Fruit fly (Drosophila melanogaster) whole organism, embryonic: ENCODE measurements around the gene Npc2f.
A peak's percentile ranks its signal among the peaks of the same experiment; 100 is the strongest.

ENCODE experiments used
- CG10267 ChIP-seq: fragments of 200-800 bp; sonication (Bioruptor generic); optimal IDR thresholded peaks from 2 replicates; lab custom pipeline; 2018; ENCODE audit warnings: missing biosample characterization, mild to moderate bottlenecking, missing genetic modification characterization, moderate library complexity
- CG10321 ChIP-seq: fragments of 200-800 bp; sonication (Bioruptor generic); IDR thresholded peaks from 2 replicates; pipeline ENCODE4 v1.3.6; 2022; ENCODE audit warnings: missing biosample characterization, missing genetic modification characterization
- CG10366 ChIP-seq: fragments of 200-800 bp; sonication (Bioruptor generic); IDR thresholded peaks from 2 replicates; pipeline ENCODE4 v1.3.6; 2022; ENCODE audit warnings: missing biosample characterization, missing genetic modification characterization
- CG11093 ChIP-seq: fragments of 200-800 bp; sonication (Bioruptor generic); IDR thresholded peaks from 3 replicates; pipeline ENCODE4 v1.3.6; 2022; ENCODE audit warnings: missing biosample characterization, missing genetic modification characterization
- CG1602 ChIP-seq: fragments of 200-800 bp; sonication (Bioruptor generic); optimal IDR thresholded peaks from 3 replicates; lab custom pipeline; 2016; ENCODE audit warnings: missing biosample characterization, missing genetic modification characterization
- CG17359 ChIP-seq: fragments of 200-800 bp; sonication (Bioruptor generic); optimal IDR thresholded peaks from 3 replicates; lab custom pipeline; 2018; ENCODE audit warnings: missing biosample characterization, mild to moderate bottlenecking, missing genetic modification characterization, moderate library complexity
- CG17612 ChIP-seq: fragments of 200-800 bp; sonication (Bioruptor generic); IDR thresholded peaks from 2 replicates; pipeline ENCODE4 v1.3.6; 2022; ENCODE audit warnings: missing biosample characterization, missing genetic modification characterization
- CG3065 ChIP-seq: fragments of 200-800 bp; sonication (Bioruptor generic); optimal IDR thresholded peaks from 2 replicates; lab custom pipeline; 2016; ENCODE audit warnings: missing biosample characterization, missing genetic modification characterization
- CG3407 ChIP-seq: fragments of 200-800 bp; sonication (Bioruptor generic); optimal IDR thresholded peaks from 2 replicates; lab custom pipeline; 2018; ENCODE audit warnings: missing biosample characterization, mild to moderate bottlenecking, missing genetic modification characterization
- CG3995 ChIP-seq: fragments of 200-800 bp; sonication (Bioruptor generic); optimal IDR thresholded peaks from 3 replicates; lab custom pipeline; 2016; ENCODE audit warnings: missing biosample characterization, missing genetic modification characterization
- CG4707 ChIP-seq: fragments of 200-800 bp; sonication (Bioruptor generic); optimal IDR thresholded peaks from 2 replicates; lab custom pipeline; 2018; ENCODE audit warnings: missing biosample characterization, mild to moderate bottlenecking, missing genetic modification characterization, moderate library complexity
- CG4730 ChIP-seq: fragments of 200-800 bp; sonication (Bioruptor generic); IDR thresholded peaks from 2 replicates; pipeline ENCODE4 v1.3.6; 2022; ENCODE audit warnings: missing biosample characterization, missing genetic modification characterization
- CG6654 ChIP-seq: fragments of 200-800 bp; sonication (Bioruptor generic); optimal IDR thresholded peaks from 2 replicates; lab custom pipeline; 2017; ENCODE audit warnings: missing biosample characterization, mild to moderate bottlenecking, missing genetic modification characterization
- CG6689 ChIP-seq: fragments of 200-800 bp; sonication (Bioruptor generic); IDR thresholded peaks from 2 replicates; pipeline ENCODE4 v1.3.6; 2022; ENCODE audit warnings: missing biosample characterization, missing genetic modification characterization
- CG7372 ChIP-seq: fragments of 200-800 bp; sonication (Bioruptor generic); IDR thresholded peaks from 2 replicates; pipeline ENCODE4 v1.3.6; 2022; ENCODE audit warnings: missing biosample characterization, missing genetic modification characterization
- CG7987 ChIP-seq: fragments of 200-800 bp; sonication (Bioruptor generic); optimal IDR thresholded peaks from 2 replicates; lab custom pipeline; 2018; ENCODE audit warnings: missing biosample characterization, mild to moderate bottlenecking, missing genetic modification characterization, moderate library complexity
- CG8359 ChIP-seq: fragments of 200-800 bp; sonication (Bioruptor generic); optimal IDR thresholded peaks from 2 replicates; lab custom pipeline; 2017; ENCODE audit warnings: missing biosample characterization, mild to moderate bottlenecking, missing genetic modification characterization, borderline replicate concordance
- Dbx ChIP-seq: fragments of 200-800 bp; sonication (Bioruptor generic); IDR thresholded peaks from 3 replicates; pipeline ENCODE4 v1.3.6; 2022; ENCODE audit warnings: missing biosample characterization, missing genetic modification characterization
- Ets65A ChIP-seq: fragments of 200-800 bp; sonication (Bioruptor generic); peaks from one replicate; lab custom pipeline; 2016; ENCODE audit warnings: missing biosample characterization, missing genetic modification characterization
- H15 ChIP-seq: fragments of 200-800 bp; sonication (Bioruptor generic); IDR thresholded peaks from 3 replicates; pipeline ENCODE4 v1.3.6; 2022; ENCODE audit warnings: missing biosample characterization, missing genetic modification characterization
- Hey ChIP-seq: fragments of 200-800 bp; sonication (Bioruptor generic); optimal IDR thresholded peaks from 3 replicates; lab custom pipeline; 2018; ENCODE audit warnings: missing biosample characterization, mild to moderate bottlenecking, missing genetic modification characterization
- HmgZ ChIP-seq: fragments of 200-800 bp; sonication (Bioruptor generic); optimal IDR thresholded peaks from 2 replicates; lab custom pipeline; 2018; ENCODE audit warnings: missing biosample characterization, mild to moderate bottlenecking, missing genetic modification characterization
- Hmr ChIP-seq: fragments of 200-800 bp; sonication (Bioruptor generic); optimal IDR thresholded peaks from 3 replicates; lab custom pipeline; 2017; ENCODE audit warnings: mild to moderate bottlenecking, missing biosample characterization, missing genetic modification reagents, missing genetic modification characterization
- Jarid2 ChIP-seq: fragments of 200-800 bp; sonication (Bioruptor generic); optimal IDR thresholded peaks from 3 replicates; lab custom pipeline; 2017; ENCODE audit warnings: mild to moderate bottlenecking, missing biosample characterization, missing genetic modification reagents, missing genetic modification characterization
- MBD-R2 ChIP-seq: fragments of 200-800 bp; sonication (Bioruptor generic); IDR thresholded peaks from 2 replicates; pipeline ENCODE4 v1.3.6; 2022; ENCODE audit warnings: missing biosample characterization, missing genetic modification characterization
- Mad ChIP-seq: fragments of 200-800 bp; sonication (Bioruptor generic); optimal IDR thresholded peaks from 2 replicates; lab custom pipeline; 2016; ENCODE audit warnings: missing biosample characterization, missing genetic modification characterization
- Myb ChIP-seq: fragments of 200-800 bp; sonication (Bioruptor generic); optimal IDR thresholded peaks from 2 replicates; lab custom pipeline; 2016; ENCODE audit warnings: missing biosample characterization, missing genetic modification characterization
- Trl ChIP-seq, 3 experiments: fragments of >200 bp in 2 of 3; fragments of 200-800 bp in 1 of 3; sonication (Bioruptor generic) in 1 of 3; optimal IDR thresholded peaks; 2 replicates in 1 of 3; 3 replicates in 2 of 3; lab custom pipeline; 2016 to 2017; ENCODE audit warnings: missing biosample characterization in 1 of 3, missing genetic modification characterization in 1 of 3
- Vsx1 ChIP-seq: fragments of 200-800 bp; sonication (Bioruptor generic); optimal IDR thresholded peaks from 2 replicates; lab custom pipeline; 2017; ENCODE audit warnings: missing biosample characterization, mild to moderate bottlenecking, missing genetic modification characterization, missing genetic modification reagents
- Xbp1 ChIP-seq: fragments of 200-800 bp; sonication (Bioruptor generic); optimal IDR thresholded peaks from 3 replicates; lab custom pipeline; 2016; ENCODE audit warnings: missing biosample characterization, mild to moderate bottlenecking, missing genetic modification characterization
- YL-1 ChIP-seq: fragments of 200-800 bp; sonication (Bioruptor generic); optimal IDR thresholded peaks from 3 replicates; lab custom pipeline; 2017; ENCODE audit warnings: missing biosample characterization, mild to moderate bottlenecking, missing genetic modification characterization
- amos ChIP-seq: fragments of 200-800 bp; sonication (Bioruptor generic); IDR thresholded peaks from 2 replicates; pipeline ENCODE4 v1.3.6; 2022; ENCODE audit warnings: missing biosample characterization, missing genetic modification characterization; ENCODE audit not compliant: partially characterized antibody
- ase ChIP-seq: fragments of 200-800 bp; sonication (Bioruptor generic); IDR thresholded peaks from 3 replicates; pipeline ENCODE4 v1.3.6; 2022; ENCODE audit warnings: missing biosample characterization, missing genetic modification characterization
- bab2 ChIP-seq: fragments of 200-800 bp; sonication (Bioruptor generic); optimal IDR thresholded peaks from 2 replicates; lab custom pipeline; 2016; ENCODE audit warnings: missing biosample characterization, missing genetic modification characterization
- bowl ChIP-seq: fragments of 200-800 bp; sonication (Bioruptor generic); IDR thresholded peaks from 2 replicates; pipeline ENCODE4 v1.3.6; 2022; ENCODE audit warnings: missing biosample characterization, missing genetic modification characterization
- ewg ChIP-seq: fragments of 200-800 bp; sonication (Bioruptor generic); optimal IDR thresholded peaks from 3 replicates; lab custom pipeline; 2017; ENCODE audit warnings: mild to moderate bottlenecking, missing biosample characterization, missing genetic modification reagents, missing genetic modification characterization
- fd3F ChIP-seq: fragments of 200-800 bp; sonication (Bioruptor generic); optimal IDR thresholded peaks from 2 replicates; lab custom pipeline; 2018; ENCODE audit warnings: missing biosample characterization, mild to moderate bottlenecking, missing genetic modification characterization, moderate library complexity
- ftz-f1 ChIP-seq: fragments of 200-800 bp; sonication (Bioruptor generic); optimal IDR thresholded peaks from 2 replicates; lab custom pipeline; 2016; ENCODE audit warnings: missing biosample characterization, missing genetic modification characterization
- gt ChIP-seq: fragments of 200-800 bp; sonication (Bioruptor generic); IDR thresholded peaks from 2 replicates; pipeline ENCODE4 v1.3.6; 2022; ENCODE audit warnings: missing biosample characterization, missing genetic modification characterization
- jing ChIP-seq: fragments of 200-800 bp; sonication (Bioruptor generic); optimal IDR thresholded peaks from 2 replicates; lab custom pipeline; 2018; ENCODE audit warnings: missing biosample characterization, mild to moderate bottlenecking, missing genetic modification characterization
- kah ChIP-seq: fragments of 200-800 bp; sonication (Bioruptor generic); optimal IDR thresholded peaks from 2 replicates; lab custom pipeline; 2018; ENCODE audit warnings: missing biosample characterization, mild to moderate bottlenecking, missing genetic modification characterization
- kni ChIP-seq: fragments of 200-800 bp; sonication (Bioruptor generic); optimal IDR thresholded peaks from 3 replicates; lab custom pipeline; 2017; ENCODE audit warnings: mild to moderate bottlenecking, missing biosample characterization, missing genetic modification reagents, missing genetic modification characterization
- luna ChIP-seq: fragments of 200-800 bp; sonication (Bioruptor generic); optimal IDR thresholded peaks from 2 replicates; lab custom pipeline; 2016; ENCODE audit warnings: missing biosample characterization, missing genetic modification characterization
- maf-S ChIP-seq: fragments of 200-800 bp; sonication (Bioruptor generic); optimal IDR thresholded peaks from 2 replicates; lab custom pipeline; 2016; ENCODE audit warnings: missing biosample characterization, missing genetic modification characterization
- psq ChIP-seq: fragments of 200-800 bp; sonication (Bioruptor generic); optimal IDR thresholded peaks from 2 replicates; lab custom pipeline; 2017; ENCODE audit warnings: missing biosample characterization, missing genetic modification characterization
- shn ChIP-seq: fragments of 200-800 bp; sonication (Bioruptor generic); optimal IDR thresholded peaks from 3 replicates; lab custom pipeline; 2016; ENCODE audit warnings: missing biosample characterization, missing genetic modification characterization
- sob ChIP-seq: fragments of 200-800 bp; sonication (Bioruptor generic); IDR thresholded peaks from 2 replicates; pipeline ENCODE4 v1.3.6; 2022; ENCODE audit warnings: missing biosample characterization, missing genetic modification characterization
- trem ChIP-seq: fragments of 200-800 bp; optimal IDR thresholded peaks from 3 replicates; lab custom pipeline; 2019; ENCODE audit warnings: missing biosample characterization, mild to moderate bottlenecking, missing genetic modification characterization, moderate library complexity
- z ChIP-seq: fragments of 200-800 bp; sonication (Bioruptor generic); IDR thresholded peaks from 3 replicates; pipeline ENCODE4 v1.3.6; 2022; ENCODE audit warnings: missing biosample characterization, missing genetic modification characterization

The Npc2f gene

dm6 chr3R:24151924-24152809 lies 14.5 kb downstream of the Npc2f start, which contains the start of the genes p38a and CG6178 (continued):
- peak; percentile 94 for TF ChIP-seq Ets65A (GFP tag; lab: Kevin White, UChicago)
- peak; percentile 96 for TF ChIP-seq Dbx
- peak; percentile 43; the same call in 1 of the 3 replicates for TF ChIP-seq z (GFP tag; lab: Robert Waterston, UW)
- peak; percentile 86 for TF ChIP-seq gt (GFP tag; lab: Robert Waterston, UW)
- TF ChIP-seq CG8359 (GFP tag; lab: Kevin White, UChicago): peak; percentile 87
- peak; percentile 96 for TF ChIP-seq ase (GFP tag; lab: Robert Waterston, UW)
- peak; percentile 98 for TF ChIP-seq Hmr
- peak; percentile 98 for TF ChIP-seq CG6689 (GFP tag; lab: Robert Waterston, UW)
- TF ChIP-seq HmgZ (tag; lab: Kevin White, UChicago): peak; percentile 91
- TF ChIP-seq H15 (GFP tag; lab: Robert Waterston, UW): peak; percentile 93
- TF ChIP-seq luna (GFP tag; lab: Kevin White, UChicago): no peak
- TF ChIP-seq CG17359 (tag; lab: Kevin White, UChicago): peak; percentile 97
- TF ChIP-seq bab2 (GFP tag; lab: Kevin White, UChicago): peak; percentile 69
- peak; percentile 82 for TF ChIP-seq jing
- TF ChIP-seq ewg (GFP tag; lab: Kevin White, UChicago): peak; percentile 92
- TF ChIP-seq YL-1 (GFP tag; lab: Kevin White, UChicago): peak; percentile 78
- peak; percentile 98 for TF ChIP-seq fd3F
- TF ChIP-seq CG6654: peak; percentile 90
- peak; percentile 91 for TF ChIP-seq CG17612 (GFP tag; lab: Robert Waterston, UW)
- peak; percentile 1 for TF ChIP-seq maf-S (GFP tag; lab: Kevin White, UChicago)
- TF ChIP-seq kah (GFP tag; lab: Kevin White, UChicago): peak; percentile 92
- TF ChIP-seq Myb (GFP tag; lab: Kevin White, UChicago): peak; percentile 33
- TF ChIP-seq Vsx1 (GFP tag; lab: Kevin White, UChicago): peak; percentile 89
- TF ChIP-seq CG3065 (GFP tag; lab: Kevin White, UChicago): peak; percentile 77
- peak; percentile 39 for TF ChIP-seq CG3995
- TF ChIP-seq Mad (GFP tag; lab: Kevin White, UChicago): peak; percentile 73
- peak; percentile 96 for TF ChIP-seq Xbp1 (GFP tag; lab: Kevin White, UChicago)
- TF ChIP-seq CG7987 (GFP tag; lab: Kevin White, UChicago): peak; percentile 89
- TF ChIP-seq trem (tag; lab: Kevin White, UChicago): peak; percentile 93
- no peak for TF ChIP-seq amos (GFP tag; lab: Robert Waterston, UW)
- peak; percentile 81 for TF ChIP-seq MBD-R2 (GFP tag; lab: Robert Waterston, UW)
- TF ChIP-seq CG1602 (GFP tag; lab: Kevin White, UChicago): peak; percentile 93
- peak; percentile 96 for TF ChIP-seq CG10366 (GFP tag; lab: Robert Waterston, UW)
- no peak for TF ChIP-seq Trl (optimal IDR thresholded peaks at IDR 0.05; lab: Kevin White, UChicago)
- peak; percentile 15 for TF ChIP-seq Trl (GFP tag; optimal IDR thresholded peaks at IDR 0.05; lab: Kevin White, UChicago)
- peak; percentile 86 for TF ChIP-seq Jarid2 (GFP tag; lab: Kevin White, UChicago)
- TF ChIP-seq CG7372 (GFP tag; lab: Robert Waterston, UW): peak; percentile 96
- TF ChIP-seq CG4707 (GFP tag; lab: Kevin White, UChicago): peak; percentile 75
- peak; percentile 53 for TF ChIP-seq Hey
- peak; percentile 90 for TF ChIP-seq bowl (GFP tag; lab: Robert Waterston, UW)
- peak; percentile 90 for TF ChIP-seq psq (GFP tag; lab: Kevin White, UChicago)
- peak; percentile 94 for TF ChIP-seq CG10267 (tag; lab: Kevin White, UChicago)
- TF ChIP-seq kni (GFP tag; lab: Kevin White, UChicago): no peak
- TF ChIP-seq CG10321: peak; percentile 77; the same call in 1 of the 2 replicates
- peak; percentile 68 for TF ChIP-seq shn
- peak; percentile 96 for TF ChIP-seq CG4730 (GFP tag; lab: Robert Waterston, UW)
- peak; percentile 94 for TF ChIP-seq CG11093 (GFP tag; lab: Robert Waterston, UW)
- peak; percentile 90 for TF ChIP-seq CG3407
- TF ChIP-seq sob: peak; percentile 96
- no peak for TF ChIP-seq ftz-f1 (GFP tag; lab: Kevin White, UChicago)
